Worm (Caenorhabditis elegans) whole organism, midembryonic: Measurements from ENCODE around the gene szy-20.

Experiments
- T22C8.4 ChIP-seq: fragments of 200-800 bp; sonication (Bioruptor generic); IDR thresholded peaks from 2 replicates; pipeline ENCODE4 v1.3.6; 2022; ENCODE audit warnings: missing genetic modification characterization, missing compliant biosample characterization
- flt-1 ChIP-seq: fragments of 200-800 bp; sonication (Bioruptor generic); IDR thresholded peaks from 2 replicates; pipeline ENCODE4 v1.3.6; 2022; ENCODE audit warnings: missing genetic modification characterization, missing compliant biosample characterization
- ref-1 ChIP-seq: fragments of 200-800 bp; sonication (Bioruptor generic); conservative IDR thresholded peaks from 2 replicates; pipeline ENCODE4 v1.3.6; 2022; ENCODE audit warnings: missing genetic modification reagents, missing genetic modification characterization, missing compliant biosample characterization
- tab-1 ChIP-seq: fragments of 200-800 bp; sonication (Bioruptor generic); IDR thresholded peaks from 2 replicates; pipeline ENCODE4 v1.3.6; 2022; ENCODE audit warnings: missing genetic modification characterization, missing compliant biosample characterization
- ztf-29 ChIP-seq: fragments of 200-800 bp; sonication (Bioruptor generic); IDR thresholded peaks from 2 replicates; pipeline ENCODE4 v1.3.6; 2022; ENCODE audit warnings: missing genetic modification reagents, missing genetic modification characterization, missing compliant biosample characterization

ce11 chrII:8921456-8921855 is 47.7 kb downstream of the szy-20 start:
- TF ChIP-seq ref-1 (GFP tag; lab: Robert Waterston, UW) (no peak), ztf-29 (GFP tag; lab: Robert Waterston, UW) (no peak), T22C8.4 (GFP tag; lab: Robert Waterston, UW) (no peak), flt-1 (GFP tag; lab: Robert Waterston, UW) (no peak), tab-1 (GFP tag; lab: Robert Waterston, UW) (no peak)
